Worm (Caenorhabditis elegans): ENCODE results near the gene abts-2.

abts-2 gene

DNA sequence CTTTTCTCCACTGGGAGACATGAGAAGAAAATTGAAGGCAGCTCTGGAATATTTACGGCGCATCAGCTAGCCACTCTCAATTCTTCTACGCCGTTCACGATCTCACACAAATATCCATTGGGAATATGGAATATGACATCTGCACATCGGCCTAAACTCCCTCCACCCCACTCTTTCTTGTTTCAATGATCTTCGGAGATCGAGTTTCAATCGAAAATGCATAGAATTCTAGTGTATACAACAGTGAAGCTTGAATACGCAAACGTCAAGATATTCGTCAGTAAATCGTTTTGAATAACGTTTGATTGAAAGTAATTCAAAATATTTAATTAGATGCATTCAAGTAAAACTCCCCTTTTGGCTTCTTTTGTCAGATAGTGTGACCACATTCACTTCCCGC is 33.7 kb upstream of the abts-2 start:
- TF ChIP-seq unc-55 (GFP tag; optimal IDR thresholded peaks at IDR 0.05) (peak; percentile 57), fos-1 (tag; optimal IDR thresholded peaks at IDR 0.05) (no peak)

DNA sequence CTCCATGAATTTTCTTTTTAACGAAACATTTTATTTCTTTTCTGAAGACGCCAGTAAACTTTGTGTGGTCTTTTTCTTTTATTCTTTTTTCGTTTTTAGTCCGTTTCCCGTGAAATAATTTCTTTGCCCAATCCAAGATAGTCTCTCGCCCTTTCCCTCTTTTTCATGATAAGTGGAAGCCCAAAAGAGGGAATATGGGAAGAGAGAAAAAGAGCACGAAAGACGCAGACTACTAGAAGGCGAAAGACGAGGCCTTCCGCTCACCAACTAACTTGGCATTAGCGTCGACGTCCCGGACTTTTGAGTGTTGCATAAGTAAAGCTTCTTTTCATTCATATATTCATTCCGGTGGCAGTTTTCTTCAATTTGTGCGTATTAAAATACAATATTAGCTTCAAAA is 32.6 kb upstream of the abts-2 start:
- TF ChIP-seq unc-55 (GFP tag; optimal IDR thresholded peaks at IDR 0.05) (peak; percentile 53), nhr-21 (tag; optimal IDR thresholded peaks at IDR 0.05) (no peak), ztf-4 (tag; optimal IDR thresholded peaks at IDR 0.05) (no peak), nhr-129 (tag; optimal IDR thresholded peaks at IDR 0.05) (peak; percentile 8), C34F6.9 (tag; optimal IDR thresholded peaks at IDR 0.05) (peak; percentile 58)

DNA sequence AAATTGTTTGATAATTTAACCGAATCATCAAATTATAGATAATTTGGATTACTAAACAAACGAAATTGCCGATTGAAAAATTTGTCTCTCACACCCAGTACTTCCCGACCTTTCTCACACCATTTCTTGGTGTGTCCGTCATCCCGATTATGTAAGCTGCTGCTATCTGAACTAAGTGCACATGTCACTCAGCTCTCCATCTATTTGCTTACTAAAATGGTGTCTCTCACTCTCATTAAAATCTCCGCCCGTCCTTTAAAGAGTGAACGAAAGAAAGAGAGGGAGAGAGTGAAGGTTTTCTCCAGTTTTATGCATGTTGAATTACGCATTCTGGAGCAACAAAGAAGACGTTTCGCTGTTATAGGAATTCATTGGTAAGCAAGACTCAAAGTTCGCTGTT is 31.0 kb upstream of the abts-2 start:
- no peak for TF ChIP-seq Y55F3AM.14 (GFP tag; optimal IDR thresholded peaks at IDR 0.05)
- no peak for TF ChIP-seq unc-39 (tag; optimal IDR thresholded peaks at IDR 0.05)
- TF ChIP-seq aly-2 (tag; optimal IDR thresholded peaks at IDR 0.05): no peak
- TF ChIP-seq sma-9 (GFP tag; optimal IDR thresholded peaks at IDR 0.05): peak; percentile 4
- TF ChIP-seq sma-9 (tag; optimal IDR thresholded peaks at IDR 0.05): no peak
- no peak for TF ChIP-seq gmeb-1 (tag; optimal IDR thresholded peaks at IDR 0.05)
- no peak for TF ChIP-seq ztf-11 (tag; optimal IDR thresholded peaks at IDR 0.05)
- TF ChIP-seq nhr-129 (tag; optimal IDR thresholded peaks at IDR 0.05): no peak
- TF ChIP-seq dmd-4 (tag; optimal IDR thresholded peaks at IDR 0.05): no peak
- no peak for TF ChIP-seq blmp-1 (tag; optimal IDR thresholded peaks at IDR 0.05; ENCODE audit: insufficient read depth)
- TF ChIP-seq unc-55 (GFP tag; optimal IDR thresholded peaks at IDR 0.05): peak; percentile 89
- no peak for TF ChIP-seq ceh-16 (tag; optimal IDR thresholded peaks at IDR 0.05)
- TF ChIP-seq crh-2 (tag; optimal IDR thresholded peaks at IDR 0.05): no peak

DNA sequence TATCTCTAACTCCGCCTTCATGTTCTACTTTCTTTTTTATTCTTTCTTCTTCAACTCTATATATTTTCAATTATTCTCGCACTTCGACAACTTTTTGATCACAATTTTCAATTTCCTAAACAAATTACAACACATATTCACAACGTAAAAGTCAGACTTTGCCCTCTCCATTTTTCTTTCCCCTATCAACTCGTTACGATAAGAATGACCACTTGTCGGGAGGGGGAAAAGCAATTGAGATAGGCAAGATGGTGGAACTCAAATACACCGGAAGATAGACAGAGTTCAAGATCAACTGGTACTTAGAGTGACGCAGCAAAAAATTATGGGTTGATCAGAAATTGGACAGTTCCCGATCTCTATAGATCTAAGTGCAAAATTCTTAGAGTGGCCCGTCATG is 30.4 kb upstream of the abts-2 start:
- TF ChIP-seq nhr-12 (tag; optimal IDR thresholded peaks at IDR 0.05): no peak
- peak; percentile 23 for TF ChIP-seq fos-1 (tag; optimal IDR thresholded peaks at IDR 0.05)
- TF ChIP-seq sma-9 (GFP tag; optimal IDR thresholded peaks at IDR 0.05): peak; percentile 13
- no peak for TF ChIP-seq sma-9 (tag; optimal IDR thresholded peaks at IDR 0.05)

DNA sequence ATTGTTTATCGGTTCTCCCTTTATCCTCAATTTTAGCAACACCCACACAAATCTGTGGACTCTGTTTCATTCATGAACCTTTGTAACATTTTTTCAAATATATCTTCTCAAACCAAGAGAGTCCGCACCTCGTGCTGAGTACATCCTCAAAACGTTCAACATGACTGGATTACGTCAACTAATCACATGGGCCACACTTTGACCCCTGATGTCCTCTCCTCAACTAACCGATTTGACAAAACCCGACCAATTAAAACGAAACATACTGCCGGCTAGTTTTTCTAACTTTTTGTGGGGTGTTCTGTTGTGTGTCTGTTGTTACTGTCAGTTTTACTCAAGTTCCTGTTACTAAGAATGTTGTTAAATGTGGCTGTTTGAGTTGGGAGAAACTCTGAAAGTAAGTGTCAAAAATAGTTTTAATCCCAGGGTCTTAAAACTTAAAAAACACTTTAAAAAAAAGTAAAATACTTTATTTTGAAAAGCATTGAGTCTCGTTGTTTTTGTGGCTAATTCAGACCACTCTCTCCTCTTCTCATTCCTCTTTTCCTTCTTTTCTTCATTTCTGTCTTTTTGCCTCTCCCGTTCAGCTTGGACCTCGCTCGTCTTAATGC is 29.8 kb upstream of the abts-2 start:
- TF ChIP-seq elt-3 (tag; optimal IDR thresholded peaks at IDR 0.05) (no peak), nhr-129 (tag; optimal IDR thresholded peaks at IDR 0.05) (peak; percentile 49), mbf-1 (tag; optimal IDR thresholded peaks at IDR 0.05) (no peak), unc-55 (GFP tag; optimal IDR thresholded peaks at IDR 0.05) (peak; percentile 13), sma-9 (GFP tag; optimal IDR thresholded peaks at IDR 0.05) (peak; percentile 36), sma-9 (tag; optimal IDR thresholded peaks at IDR 0.05) (no peak), F13H6.1 (tag; optimal IDR thresholded peaks at IDR 0.05) (peak; percentile 30)

DNA sequence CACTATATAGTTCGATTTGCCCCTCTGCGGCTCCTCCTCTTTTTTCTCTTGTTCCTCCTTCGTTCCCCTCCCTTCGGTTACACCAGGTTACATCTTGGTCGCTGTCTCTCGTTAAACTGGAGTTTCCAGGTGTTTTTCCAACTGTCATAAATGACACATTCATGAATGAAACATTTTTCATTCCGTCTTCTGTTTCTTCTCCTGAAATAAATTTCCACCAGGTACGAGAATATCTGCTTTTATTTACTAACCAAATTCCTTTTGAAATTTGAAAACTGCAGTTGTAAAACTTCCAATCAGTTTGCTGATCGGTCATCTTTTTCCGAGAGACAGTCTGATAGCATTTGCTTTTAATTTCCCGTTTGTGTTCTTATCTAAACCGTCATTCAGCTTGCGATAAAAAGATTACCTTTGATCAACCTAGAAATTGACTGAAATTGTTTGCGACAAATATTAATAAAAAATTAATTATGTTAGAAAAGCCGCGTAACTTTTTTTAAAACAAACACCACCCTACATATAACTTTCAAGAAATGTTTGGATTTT is 29.2 kb upstream of the abts-2 start, which contains the start of gene C35C5.10:
Gene C35C5.10 (plus strand): TSS at position 51 of the 546 bp plus-strand sequence.
- no peak for TF ChIP-seq mdl-1 (tag; optimal IDR thresholded peaks at IDR 0.05)
- peak; percentile 83 for TF ChIP-seq fos-1 (tag; optimal IDR thresholded peaks at IDR 0.05)
- no peak for TF ChIP-seq C34F6.9 (tag; optimal IDR thresholded peaks at IDR 0.05)
- no peak for TF ChIP-seq skn-1 (tag; optimal IDR thresholded peaks at IDR 0.05)
- no peak for TF ChIP-seq ZK546.5 (tag; optimal IDR thresholded peaks at IDR 0.05)
- no peak for TF ChIP-seq elt-3 (tag; optimal IDR thresholded peaks at IDR 0.05)
- TF ChIP-seq R02D3.7 (tag; optimal IDR thresholded peaks at IDR 0.05): no peak

DNA sequence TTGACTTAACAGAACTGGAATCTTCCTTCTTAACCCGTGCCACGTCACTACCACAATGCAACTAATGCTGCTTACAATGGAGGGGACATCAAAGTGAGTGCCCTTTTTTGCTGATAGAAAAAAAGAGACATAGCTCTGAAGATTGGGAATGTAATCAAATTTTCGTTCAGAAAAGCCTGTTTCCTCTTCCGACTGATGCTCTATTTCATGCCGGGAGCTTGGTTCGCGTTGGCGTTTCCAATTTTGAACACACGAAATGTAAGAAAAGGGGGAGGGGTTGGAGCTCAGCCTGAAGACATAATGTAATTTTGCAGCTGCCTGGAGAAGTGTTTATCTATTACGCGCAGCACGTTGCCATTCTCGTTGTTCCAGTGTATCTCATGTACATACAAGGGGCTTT is 27.3 kb upstream of the abts-2 start:
- TF ChIP-seq sma-9 (GFP tag; optimal IDR thresholded peaks at IDR 0.05): peak; percentile 43
- no peak for TF ChIP-seq sma-9 (tag; optimal IDR thresholded peaks at IDR 0.05)
- peak; percentile 24 for TF ChIP-seq sem-4 (tag; optimal IDR thresholded peaks at IDR 0.05)
- no peak for TF ChIP-seq ceh-82 (tag; optimal IDR thresholded peaks at IDR 0.05)

DNA sequence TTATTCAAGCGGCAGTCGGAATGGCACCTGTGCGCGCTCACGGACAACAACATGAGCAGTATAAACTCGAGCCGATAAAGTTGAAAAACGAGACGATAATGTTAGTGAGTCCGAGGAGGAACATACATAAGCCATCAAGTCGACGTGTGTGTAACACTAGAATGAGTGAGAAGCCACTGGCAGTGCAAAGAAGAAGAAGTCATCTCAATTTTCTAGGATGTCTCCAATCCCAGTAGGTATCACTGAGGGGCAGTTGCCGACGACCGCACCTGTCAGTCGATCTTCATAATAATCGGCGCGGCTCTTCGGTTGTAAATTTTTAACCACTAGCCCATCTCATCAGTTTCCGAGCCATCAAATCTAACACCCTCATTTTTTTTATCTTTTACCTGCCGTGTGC is 25.4 kb upstream of the abts-2 start:
- TF ChIP-seq mbf-1 (tag; optimal IDR thresholded peaks at IDR 0.05): no peak
- no peak for TF ChIP-seq mdl-1 (tag; optimal IDR thresholded peaks at IDR 0.05)
- peak; percentile 45 for TF ChIP-seq F13H6.1 (tag; optimal IDR thresholded peaks at IDR 0.05)
- TF ChIP-seq alr-1 (tag; optimal IDR thresholded peaks at IDR 0.05): no peak
- no peak for TF ChIP-seq gmeb-1 (tag; optimal IDR thresholded peaks at IDR 0.05)
- TF ChIP-seq elt-3 (tag; optimal IDR thresholded peaks at IDR 0.05): no peak
- no peak for TF ChIP-seq crh-2 (tag; optimal IDR thresholded peaks at IDR 0.05)
- TF ChIP-seq fos-1 (tag; optimal IDR thresholded peaks at IDR 0.05): no peak
- no peak for TF ChIP-seq ama-1 (optimal IDR thresholded peaks at IDR 0.05)
- no peak for TF ChIP-seq lsy-2 (tag; optimal IDR thresholded peaks at IDR 0.05)
- TF ChIP-seq nhr-10 (tag; optimal IDR thresholded peaks at IDR 0.05): no peak
- no peak for TF ChIP-seq zag-1 (tag; optimal IDR thresholded peaks at IDR 0.05)
- TF ChIP-seq lin-39 (tag; optimal IDR thresholded peaks at IDR 0.05): no peak
- peak; percentile 20 for TF ChIP-seq sma-9 (GFP tag; optimal IDR thresholded peaks at IDR 0.05)
- no peak for TF ChIP-seq sma-9 (tag; optimal IDR thresholded peaks at IDR 0.05)
- TF ChIP-seq nhr-77 (tag; optimal IDR thresholded peaks at IDR 0.05): no peak
- TF ChIP-seq nhr-129 (tag; optimal IDR thresholded peaks at IDR 0.05): no peak
